Worm (Caenorhabditis elegans): ENCODE data around the gene D2085.7.
A peak's percentile ranks its signal among the peaks of the same experiment; 100 is the strongest.

The D2085.7 gene

ce11 chrII:8603567-8604359 is 37.4 kb upstream of the D2085.7 start, which contains the start of gene suf-1:
suf-1 (plus strand) TSS chrII:8603846.
- TF ChIP-seq cnd-1 (tag; optimal IDR thresholded peaks at IDR 0.05): no peak
- peak; percentile 33 for TF ChIP-seq lsy-2 (tag; optimal IDR thresholded peaks at IDR 0.05)
- peak; percentile 62 for TF ChIP-seq ces-1 (GFP tag; optimal IDR thresholded peaks at IDR 0.05)
- no peak for TF ChIP-seq lin-13 (tag; optimal IDR thresholded peaks at IDR 0.05)
- no peak for TF ChIP-seq mls-2 (tag; optimal IDR thresholded peaks at IDR 0.05)
- no peak for TF ChIP-seq M03D4.4 (tag; optimal IDR thresholded peaks at IDR 0.05)
- TF ChIP-seq mab-5 (tag; optimal IDR thresholded peaks at IDR 0.05): no peak
- no peak for TF ChIP-seq snpc-4 (tag; optimal IDR thresholded peaks at IDR 0.05)
- TF ChIP-seq unc-120 (tag; optimal IDR thresholded peaks at IDR 0.05; ENCODE audit: poor library complexity, severe bottlenecking): no peak

ce11 chrII:8606549-8606948 is 34.6 kb upstream of the D2085.7 start, which contains the start of gene F28C6.8:
F28C6.8 (plus strand) TSS chrII:8606849.
- TF ChIP-seq M03D4.4 (tag; optimal IDR thresholded peaks at IDR 0.05) (no peak), elt-1 (tag; optimal IDR thresholded peaks at IDR 0.05; ENCODE audit: borderline replicate concordance, insufficient read depth) (no peak), zip-8 (tag; optimal IDR thresholded peaks at IDR 0.05) (no peak), flh-1 (GFP tag; optimal IDR thresholded peaks at IDR 0.05) (no peak), sptf-1 (tag; optimal IDR thresholded peaks at IDR 0.05) (no peak), drap-1 (GFP tag; optimal IDR thresholded peaks at IDR 0.05) (no peak), ham-2 (GFP tag; optimal IDR thresholded peaks at IDR 0.05) (no peak), sem-2 (GFP tag; optimal IDR thresholded peaks at IDR 0.05) (no peak), blmp-1 (tag; optimal IDR thresholded peaks at IDR 0.05) (no peak), unc-39 (tag; optimal IDR thresholded peaks at IDR 0.05) (no peak), nhr-76 (tag; optimal IDR thresholded peaks at IDR 0.05) (no peak), unc-120 (tag; optimal IDR thresholded peaks at IDR 0.05; ENCODE audit: poor library complexity, severe bottlenecking) (no peak)

- TF ChIP-seq sem-2 (GFP tag; optimal IDR thresholded peaks at IDR 0.05) (no peak), lsy-2 (tag; optimal IDR thresholded peaks at IDR 0.05) (no peak)
These were observed 33.5 kb upstream of the D2085.7 start, which contains the start of gene F28C6.10 for ce11 chrII:8607662-8608061. F28C6.10 (plus strand) TSS chrII:8607962.

ce11 chrII:8610085-8610484 is 31.1 kb upstream of the D2085.7 start, which contains the start of gene F28C6.9:
F28C6.9 (minus strand) TSS chrII:8610185.
- TF ChIP-seq drap-1 (GFP tag; optimal IDR thresholded peaks at IDR 0.05) (no peak), unc-120 (tag; optimal IDR thresholded peaks at IDR 0.05; ENCODE audit: poor library complexity, severe bottlenecking) (no peak), mls-2 (tag; optimal IDR thresholded peaks at IDR 0.05) (no peak), bed-3 (GFP tag; optimal IDR thresholded peaks at IDR 0.05) (no peak), ham-2 (GFP tag; optimal IDR thresholded peaks at IDR 0.05) (no peak)

ce11 chrII:8610585-8610984 is 30.6 kb upstream of the D2085.7 start:
- TF ChIP-seq lin-32 (GFP tag; optimal IDR thresholded peaks at IDR 0.05): no peak
- no peak for TF ChIP-seq M03D4.4 (tag; optimal IDR thresholded peaks at IDR 0.05)
- TF ChIP-seq ham-2 (GFP tag; optimal IDR thresholded peaks at IDR 0.05): no peak
- no peak for TF ChIP-seq elt-3 (tag; optimal IDR thresholded peaks at IDR 0.05)
- no peak for TF ChIP-seq snpc-4 (tag; optimal IDR thresholded peaks at IDR 0.05)
- no peak for TF ChIP-seq mep-1 (tag; optimal IDR thresholded peaks at IDR 0.05)
- no peak for TF ChIP-seq bed-3 (GFP tag; optimal IDR thresholded peaks at IDR 0.05)
- no peak for TF ChIP-seq mls-2 (tag; optimal IDR thresholded peaks at IDR 0.05)

ce11 chrII:8611330-8611729 is 29.9 kb upstream of the D2085.7 start:
- TF ChIP-seq ces-1 (GFP tag; optimal IDR thresholded peaks at IDR 0.05): peak; percentile 65
- no peak for TF ChIP-seq ceh-39 (tag; optimal IDR thresholded peaks at IDR 0.05)

- TF ChIP-seq sptf-1 (tag; optimal IDR thresholded peaks at IDR 0.05): no peak
These were observed 28.7 kb upstream of the D2085.7 start, which contains the start of gene T22C8.1 for ce11 chrII:8612470-8612869. T22C8.1 (plus strand) TSS chrII:8612770.
